Worm (Caenorhabditis elegans) whole organism, mixed stage, embryonic: ENCODE measurements around the gene nob-1.

Source experiments
- ces-1 ChIP-seq: fragments of 150-350 bp; optimal IDR thresholded peaks from 2 replicates; lab custom pipeline; 2014; ENCODE audit warnings: missing biosample characterization, missing genetic modification reagents, missing genetic modification characterization
- elt-3 ChIP-seq: fragments of 150-350 bp; optimal IDR thresholded peaks from 2 replicates; lab custom pipeline; 2014; ENCODE audit warnings: missing biosample characterization, missing genetic modification characterization
- lin-32 ChIP-seq: fragments of 200-800 bp; sonication (Bioruptor generic); optimal IDR thresholded peaks from 2 replicates; lab custom pipeline; 2018; ENCODE audit warnings: mild to moderate bottlenecking, missing genetic modification characterization, missing compliant biosample characterization
- nhr-2 ChIP-seq: fragments of 150-350 bp; optimal IDR thresholded peaks from 2 replicates; lab custom pipeline; 2014; ENCODE audit warnings: missing biosample characterization, missing genetic modification characterization
- nhr-237 ChIP-seq: fragments of 150-350 bp; optimal IDR thresholded peaks from 2 replicates; lab custom pipeline; 2014; ENCODE audit warnings: missing biosample characterization, missing genetic modification characterization
- snpc-4 ChIP-seq: fragments of 150-350 bp; optimal IDR thresholded peaks from 2 replicates; lab custom pipeline; 2014; ENCODE audit warnings: missing biosample characterization, missing genetic modification characterization
- unc-39 ChIP-seq: fragments of 150-350 bp; optimal IDR thresholded peaks from 2 replicates; lab custom pipeline; 2014; ENCODE audit warnings: missing biosample characterization, missing genetic modification characterization
- unc-62 ChIP-seq: fragments of 150-350 bp; optimal IDR thresholded peaks from 2 replicates; lab custom pipeline; 2014; ENCODE audit warnings: missing biosample characterization, missing genetic modification reagents, missing genetic modification characterization

DNA sequence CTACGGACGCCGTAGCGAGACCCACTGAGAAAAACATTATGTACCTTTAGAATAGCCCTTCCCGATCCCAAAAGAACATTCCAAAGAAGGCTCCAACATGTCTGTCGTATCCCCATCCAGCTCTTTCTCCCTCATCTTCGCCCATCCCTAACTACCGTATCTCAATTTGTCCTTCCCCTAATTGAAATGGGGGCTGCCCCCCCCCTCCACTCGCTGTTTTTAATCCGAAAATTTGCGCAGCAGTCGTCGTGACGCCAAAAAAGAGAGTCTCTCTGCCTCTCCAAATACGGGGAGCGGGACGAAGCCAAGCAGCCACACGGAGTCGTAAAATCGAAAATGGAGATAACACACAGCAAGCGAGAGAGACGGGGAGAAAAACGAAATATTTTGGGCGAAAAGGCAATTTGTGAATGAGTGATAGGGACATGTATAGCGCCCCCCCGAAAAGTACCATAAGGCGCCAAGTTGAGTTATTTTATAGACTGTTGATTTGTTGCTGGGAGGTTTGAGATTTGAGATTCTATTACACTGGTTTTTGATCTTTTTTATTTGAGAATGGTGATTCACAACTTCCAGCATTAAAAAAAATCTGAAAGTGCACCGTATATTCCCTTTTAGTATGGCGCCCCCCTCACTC lies 2.0 kb downstream of the nob-1 start:
- TF ChIP-seq ces-1 (GFP tag; lab: Kevin White, UChicago) (no peak), snpc-4 (tag; lab: Kevin White, UChicago) (no peak), nhr-2 (no peak), unc-39 (no peak), unc-62 (GFP tag; lab: Kevin White, UChicago) (no peak), lin-32 (GFP tag; lab: Kevin White, UChicago) (no peak), nhr-237 (tag; lab: Kevin White, UChicago) (no peak), elt-3 (no peak)
